Fruit fly (Drosophila melanogaster): ENCODE results near the gene CG9521.

- no peak for TF ChIP-seq CG4707 (GFP tag; optimal IDR thresholded peaks at IDR 0.05)
- TF ChIP-seq slou (GFP tag; optimal IDR thresholded peaks at IDR 0.05), result no peak
- no peak for TF ChIP-seq Hmr (GFP tag; optimal IDR thresholded peaks at IDR 0.05)
- TF ChIP-seq usp (GFP tag; optimal IDR thresholded peaks at IDR 0.05), result no peak
- no peak for TF ChIP-seq CG10147 (GFP tag; optimal IDR thresholded peaks at IDR 0.05)
- no peak for TF ChIP-seq abd-A (tag; optimal IDR thresholded peaks at IDR 0.05)
- no peak for TF ChIP-seq CG10565 (GFP tag; optimal IDR thresholded peaks at IDR 0.05)
- TF ChIP-seq CG5953 (GFP tag; IDR thresholded peaks at IDR 0.05), result no peak
- TF ChIP-seq p53 (GFP tag; optimal IDR thresholded peaks at IDR 0.05), result no peak
- no peak for TF ChIP-seq CG9876 (GFP tag; optimal IDR thresholded peaks at IDR 0.05)
Measured at dm6 chrX:14866911-14867310, 13.8 kb upstream of the CG9521 start.

Measured in whole organism, embryonic.